Worm (Caenorhabditis elegans) whole organism, late embryonic: ENCODE data around the gene fbxb-58.

Source experiments
- C38D4.7 ChIP-seq: fragments of 200-800 bp; sonication (Bioruptor generic); optimal IDR thresholded peaks from 2 replicates; lab custom pipeline; 2018; ENCODE audit warnings: mild to moderate bottlenecking, missing genetic modification characterization, moderate library complexity, missing compliant biosample characterization
- F13H6.1 ChIP-seq: sonication (generic microtip); optimal IDR thresholded peaks from 2 replicates; lab custom pipeline; 2016; ENCODE audit warnings: missing genetic modification characterization, missing compliant biosample characterization
- Y22D7AL.16 ChIP-seq: sonication (generic microtip); optimal IDR thresholded peaks from 2 replicates; lab custom pipeline; 2016; ENCODE audit warnings: missing genetic modification characterization, missing compliant biosample characterization
- ahr-1 ChIP-seq: sonication (generic microtip); optimal IDR thresholded peaks from 2 replicates; lab custom pipeline; 2016; ENCODE audit warnings: missing genetic modification characterization, missing compliant biosample characterization
- ceh-14 ChIP-seq: sonication (generic microtip); optimal IDR thresholded peaks from 2 replicates; lab custom pipeline; 2016; ENCODE audit warnings: missing genotype, missing genetic modification characterization, missing compliant biosample characterization
- ceh-18 ChIP-seq: sonication (generic microtip); optimal IDR thresholded peaks from 2 replicates; lab custom pipeline; 2016; ENCODE audit warnings: missing genetic modification characterization, missing compliant biosample characterization
- ceh-2 ChIP-seq: sonication (generic microtip); optimal IDR thresholded peaks from 2 replicates; lab custom pipeline; 2016; ENCODE audit warnings: missing genotype, missing genetic modification characterization, missing compliant biosample characterization
- ceh-22 ChIP-seq: sonication (generic microtip); optimal IDR thresholded peaks from 2 replicates; lab custom pipeline; 2017; ENCODE audit warnings: missing biosample characterization, missing genetic modification characterization
- ceh-30 ChIP-seq: fragments of 150-350 bp; optimal IDR thresholded peaks from 2 replicates; lab custom pipeline; 2014; ENCODE audit warnings: missing biosample characterization, missing genetic modification characterization
- ceh-31 ChIP-seq: sonication (generic microtip); optimal IDR thresholded peaks from 2 replicates; lab custom pipeline; 2016; ENCODE audit warnings: missing genetic modification characterization, missing compliant biosample characterization
- ceh-45 ChIP-seq: fragments of 200-800 bp; sonication (Bioruptor generic); IDR thresholded peaks from 2 replicates; pipeline ENCODE4 v1.3.6; 2022; ENCODE audit warnings: missing genetic modification reagents, missing genetic modification characterization, missing compliant biosample characterization
- ceh-48 ChIP-seq: sonication (generic microtip); optimal IDR thresholded peaks from 2 replicates; lab custom pipeline; 2016; ENCODE audit warnings: missing genetic modification characterization, inconsistent platforms, missing compliant biosample characterization
- ceh-6 ChIP-seq: fragments of 200-800 bp; sonication (Bioruptor generic); optimal IDR thresholded peaks from 2 replicates; lab custom pipeline; 2018; ENCODE audit warnings: mild to moderate bottlenecking, missing genetic modification characterization, missing compliant biosample characterization
- che-1 ChIP-seq: sonication (generic microtip); optimal IDR thresholded peaks from 2 replicates; lab custom pipeline; 2016; ENCODE audit warnings: mild to moderate bottlenecking, missing genetic modification characterization, missing compliant biosample characterization
- dmd-4 ChIP-seq: sonication (generic microtip); optimal IDR thresholded peaks from 2 replicates; lab custom pipeline; 2016; ENCODE audit warnings: borderline replicate concordance, missing genetic modification characterization, missing compliant biosample characterization
- elt-4 ChIP-seq: sonication (generic microtip); optimal IDR thresholded peaks from 2 replicates; lab custom pipeline; 2016; ENCODE audit warnings: missing genetic modification characterization, missing compliant biosample characterization
- ets-4 ChIP-seq: sonication (generic microtip); optimal IDR thresholded peaks from 2 replicates; lab custom pipeline; 2016; ENCODE audit warnings: missing genetic modification characterization, missing compliant biosample characterization
- fax-1 ChIP-seq: sonication (generic microtip); optimal IDR thresholded peaks from 2 replicates; lab custom pipeline; 2016; ENCODE audit warnings: missing genotype, missing genetic modification characterization, missing compliant biosample characterization
- fkh-6 ChIP-seq: sonication (generic microtip); optimal IDR thresholded peaks from 2 replicates; lab custom pipeline; 2016; ENCODE audit warnings: missing genetic modification characterization, missing compliant biosample characterization
- hlh-13 ChIP-seq: fragments of 200-800 bp; sonication (Bioruptor generic); optimal IDR thresholded peaks from 2 replicates; lab custom pipeline; 2018; ENCODE audit warnings: mild to moderate bottlenecking, missing genetic modification characterization, missing compliant biosample characterization
- hlh-15 ChIP-seq: sonication (generic microtip); optimal IDR thresholded peaks from 2 replicates; lab custom pipeline; 2016; ENCODE audit warnings: missing genetic modification characterization, missing compliant biosample characterization
- hlh-6 ChIP-seq: sonication (generic microtip); optimal IDR thresholded peaks from 2 replicates; lab custom pipeline; 2016; ENCODE audit warnings: missing genotype, missing genetic modification characterization, missing compliant biosample characterization
- lim-6 ChIP-seq: sonication (generic microtip); optimal IDR thresholded peaks from 2 replicates; lab custom pipeline; 2016; ENCODE audit warnings: missing genetic modification characterization, missing compliant biosample characterization
- madf-2 ChIP-seq: sonication (generic microtip); optimal IDR thresholded peaks from 2 replicates; lab custom pipeline; 2017; ENCODE audit warnings: missing genetic modification characterization, missing compliant biosample characterization
- nfya-1 ChIP-seq: sonication (generic microtip); optimal IDR thresholded peaks from 2 replicates; lab custom pipeline; 2017; ENCODE audit warnings: missing genetic modification characterization, mild to moderate bottlenecking, missing compliant biosample characterization, antibody characterized with exemption, moderate library complexity
- nhr-11 ChIP-seq: fragments of 150-350 bp; optimal IDR thresholded peaks from 2 replicates; lab custom pipeline; 2014; ENCODE audit warnings: missing biosample characterization, missing genetic modification characterization
- nhr-232 ChIP-seq: sonication (generic microtip); optimal IDR thresholded peaks from 2 replicates; lab custom pipeline; 2016; ENCODE audit warnings: missing genetic modification characterization, missing compliant biosample characterization
- npax-4 ChIP-seq: sonication (generic microtip); optimal IDR thresholded peaks from 2 replicates; lab custom pipeline; 2016; ENCODE audit warnings: missing genetic modification characterization, missing compliant biosample characterization
- odd-2 ChIP-seq: sonication (generic microtip); optimal IDR thresholded peaks from 2 replicates; lab custom pipeline; 2017; ENCODE audit warnings: antibody characterized with exemption, mild to moderate bottlenecking, missing genetic modification characterization, missing compliant biosample characterization
- pat-9 ChIP-seq: fragments of 200-800 bp; sonication (Bioruptor generic); optimal IDR thresholded peaks from 2 replicates; lab custom pipeline; 2018; ENCODE audit warnings: mild to moderate bottlenecking, missing genetic modification characterization, moderate library complexity, missing compliant biosample characterization
- pha-4 ChIP-seq: fragments of 150-350 bp; optimal IDR thresholded peaks from 2 replicates; lab custom pipeline; 2018; ENCODE audit warnings: missing biosample characterization, missing genetic modification reagents, missing genetic modification characterization
- pros-1 ChIP-seq: fragments of 150-350 bp; optimal IDR thresholded peaks from 2 replicates; lab custom pipeline; 2014; ENCODE audit warnings: missing biosample characterization, missing genetic modification reagents, missing genetic modification characterization
- sox-2 ChIP-seq: fragments of 200-800 bp; sonication (Bioruptor generic); IDR thresholded peaks from 2 replicates; pipeline ENCODE4 v1.3.6; 2022; ENCODE audit warnings: missing genetic modification reagents, missing genetic modification characterization, missing compliant biosample characterization
- sox-4 ChIP-seq: sonication (generic microtip); optimal IDR thresholded peaks from 2 replicates; lab custom pipeline; 2017; ENCODE audit warnings: mild to moderate bottlenecking, missing genetic modification characterization, inconsistent platforms, missing compliant biosample characterization
- syd-9 ChIP-seq: sonication (generic microtip); optimal IDR thresholded peaks from 2 replicates; lab custom pipeline; 2016; ENCODE audit warnings: mild to moderate bottlenecking, missing genetic modification characterization, moderate library complexity, missing compliant biosample characterization
- tbx-2 ChIP-seq: sonication (generic microtip); optimal IDR thresholded peaks from 2 replicates; lab custom pipeline; 2016; ENCODE audit warnings: missing genetic modification characterization, missing compliant biosample characterization
- ttx-3 ChIP-seq: sonication (generic microtip); optimal IDR thresholded peaks from 2 replicates; lab custom pipeline; 2016; ENCODE audit warnings: missing genetic modification reagents, missing genetic modification characterization, missing compliant biosample characterization
- unc-3 ChIP-seq, 2 experiments: fragments of 200-800 bp in 1 of 2; sonication (Bioruptor generic) in 1 of 2; sonication (generic microtip) in 1 of 2; conservative IDR thresholded peaks in 1 of 2; optimal IDR thresholded peaks in 1 of 2; 2 replicates each; pipeline versions ENCODE4 v1.3.6 to Lab custom; 2016 to 2022; ENCODE audit warnings: missing compliant biosample characterization in 2 of 2, missing genetic modification characterization in 2 of 2, missing genetic modification reagents in 1 of 2
- unc-42 ChIP-seq: sonication (generic microtip); optimal IDR thresholded peaks from 2 replicates; lab custom pipeline; 2016; ENCODE audit warnings: missing genotype, missing genetic modification characterization, missing compliant biosample characterization
- unc-55 ChIP-seq: sonication (generic microtip); optimal IDR thresholded peaks from 2 replicates; lab custom pipeline; 2017; ENCODE audit warnings: missing biosample characterization, missing genetic modification reagents, missing genetic modification characterization
- zip-5 ChIP-seq: sonication (generic microtip); optimal IDR thresholded peaks from 2 replicates; lab custom pipeline; 2016; ENCODE audit warnings: missing genetic modification characterization, missing compliant biosample characterization
- ztf-16 ChIP-seq: sonication (generic microtip); optimal IDR thresholded peaks from 2 replicates; lab custom pipeline; 2017; ENCODE audit warnings: missing genetic modification characterization, missing compliant biosample characterization

The fbxb-58 gene

DNA sequence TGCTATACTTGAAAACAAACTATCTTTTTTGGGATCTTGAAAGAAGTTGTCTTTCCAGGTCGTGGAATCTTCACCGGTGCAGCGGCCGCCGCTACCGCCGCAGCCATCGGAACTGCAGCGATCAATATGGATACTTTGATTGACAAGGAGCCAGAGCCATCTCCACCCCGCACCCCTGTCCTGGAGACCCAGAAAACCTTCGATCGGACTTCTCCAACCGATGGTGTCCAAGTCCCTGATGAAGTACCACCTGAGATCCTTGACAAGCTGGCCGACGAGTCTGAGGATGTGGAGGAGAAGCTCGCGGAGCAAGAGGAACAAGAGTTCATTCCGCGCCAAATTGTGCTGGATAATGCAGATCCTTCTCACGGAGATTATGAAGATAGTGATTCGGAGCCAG is 14.1 kb upstream of the fbxb-58 start:
- TF ChIP-seq ceh-22 (tag; lab: Kevin White, UChicago): no peak

DNA sequence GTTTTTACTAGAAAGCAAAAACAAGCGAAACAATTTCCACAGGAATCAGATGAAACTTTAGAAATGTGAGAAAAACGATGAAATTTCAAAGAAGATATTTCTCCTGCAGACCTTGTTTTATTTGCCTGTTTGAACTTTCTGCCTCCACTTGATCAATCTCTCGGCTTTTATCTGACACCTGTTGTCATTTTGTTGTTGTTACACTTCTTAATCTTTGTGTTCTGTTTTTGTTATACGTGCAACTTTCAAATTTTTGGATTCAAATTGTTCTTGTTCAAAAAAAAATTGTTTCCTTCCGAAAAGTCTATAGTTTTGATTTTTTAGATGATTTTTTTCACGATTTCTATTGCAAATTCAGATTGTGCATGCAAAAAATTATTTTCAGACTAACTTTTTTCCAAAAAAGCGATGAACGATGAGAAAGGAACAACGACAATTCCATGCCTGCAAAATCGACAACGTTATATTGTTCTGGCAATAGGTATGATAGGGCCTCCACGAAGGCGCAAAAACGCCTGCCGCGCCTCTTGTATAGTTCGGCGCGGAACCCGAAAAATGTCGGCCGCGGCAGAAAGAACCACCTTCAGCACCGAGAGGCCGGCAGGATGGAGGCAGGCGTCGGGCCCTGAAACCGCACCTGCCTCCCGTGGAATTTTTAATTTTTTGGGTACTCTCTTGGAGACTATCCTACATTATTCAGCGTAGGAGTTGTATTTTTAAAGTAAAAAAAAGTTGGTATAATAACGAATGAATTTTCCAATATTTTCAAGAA is 7.1 kb upstream of the fbxb-58 start, which contains the start of gene H11E01.2:
H11E01.2 (plus strand) TSS at position 380 of the 772 bp plus-strand sequence.
- TF ChIP-seq C38D4.7 (GFP tag; lab: Kevin White, UChicago) (no peak), unc-3 (GFP tag; conservative IDR thresholded peaks at IDR 0.05; lab: Robert Waterston, UW) (no peak), unc-3 (tag; optimal IDR thresholded peaks at IDR 0.05; lab: Kevin White, UChicago) (no peak), unc-55 (GFP tag; lab: Kevin White, UChicago) (no peak), odd-2 (tag; lab: Kevin White, UChicago) (no peak), elt-4 (tag; lab: Kevin White, UChicago) (no peak), ceh-6 (GFP tag; lab: Kevin White, UChicago) (no peak), ztf-16 (tag; lab: Kevin White, UChicago) (no peak), ceh-30 (no peak), nhr-232 (tag; lab: Kevin White, UChicago) (no peak), npax-4 (tag; lab: Kevin White, UChicago) (no peak), hlh-6 (no peak), syd-9 (tag; lab: Kevin White, UChicago) (no peak), pat-9 (tag; lab: Kevin White, UChicago) (no peak), fkh-6 (no peak), ceh-45 (GFP tag; lab: Robert Waterston, UW) (no peak)

DNA sequence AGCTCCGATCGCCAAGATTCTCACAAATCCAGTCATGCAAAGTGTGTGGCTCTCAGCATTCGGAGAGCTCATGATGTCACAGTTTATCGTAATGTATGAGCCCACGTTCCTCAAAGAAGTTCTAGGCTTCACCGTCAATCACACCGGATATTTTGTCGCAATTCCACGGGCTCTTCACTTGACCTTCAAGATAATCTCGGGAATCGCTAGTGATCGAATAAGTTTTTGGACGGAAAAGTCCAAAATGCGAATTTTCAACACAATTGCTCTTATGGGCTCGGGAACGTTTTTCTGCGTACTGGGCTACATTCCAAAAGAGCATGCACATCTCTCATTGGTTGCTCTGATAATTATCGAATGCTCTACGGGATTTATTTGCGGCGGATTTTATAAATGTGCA is 4.9 kb upstream of the fbxb-58 start:
- no peak for TF ChIP-seq che-1 (tag; lab: Kevin White, UChicago)
- no peak for TF ChIP-seq ceh-2 (tag; lab: Kevin White, UChicago)
- no peak for TF ChIP-seq nfya-1 (tag; lab: Kevin White, UChicago)
- no peak for TF ChIP-seq hlh-6
- no peak for TF ChIP-seq sox-4 (tag; lab: Kevin White, UChicago)
- TF ChIP-seq ceh-45 (GFP tag; lab: Robert Waterston, UW): no peak
- no peak for TF ChIP-seq hlh-15 (tag; lab: Kevin White, UChicago)
- no peak for TF ChIP-seq dmd-4 (tag; lab: Kevin White, UChicago)
- no peak for TF ChIP-seq fkh-6
- no peak for TF ChIP-seq ztf-16 (tag; lab: Kevin White, UChicago)
- TF ChIP-seq ceh-6 (GFP tag; lab: Kevin White, UChicago): no peak
- TF ChIP-seq hlh-13 (GFP tag; lab: Kevin White, UChicago): no peak
- TF ChIP-seq pros-1 (tag; lab: Kevin White, UChicago): no peak

DNA sequence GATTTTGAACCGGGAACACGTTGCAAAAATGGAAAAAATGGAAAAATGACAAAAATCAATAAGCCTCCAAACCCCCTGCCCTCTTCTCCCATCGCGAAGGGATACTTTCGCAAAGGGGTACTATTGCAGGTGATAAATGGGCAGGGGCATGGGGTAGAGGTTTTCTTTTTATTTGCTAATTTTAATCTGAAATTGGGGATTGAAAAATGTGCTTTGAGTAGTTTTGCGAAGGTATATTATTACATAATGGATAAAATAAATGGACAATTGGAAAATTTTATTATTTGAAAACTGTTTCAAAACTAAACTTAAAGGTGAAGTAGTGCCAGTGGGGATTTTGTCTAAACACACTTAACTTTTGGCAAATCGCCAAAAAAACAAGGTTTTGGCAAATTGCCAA is 924 bp upstream of the fbxb-58 start:
- TF ChIP-seq unc-42 (tag; lab: Kevin White, UChicago): peak; percentile 84
- TF ChIP-seq odd-2 (tag; lab: Kevin White, UChicago): no peak
- TF ChIP-seq ceh-18 (tag; lab: Kevin White, UChicago): peak; percentile 97
- TF ChIP-seq tbx-2 (tag; lab: Kevin White, UChicago): peak; percentile 85
- peak; percentile 93 for TF ChIP-seq nfya-1 (tag; lab: Kevin White, UChicago)
- TF ChIP-seq pha-4 (tag; lab: Kevin White, UChicago): no peak
- no peak for TF ChIP-seq C38D4.7 (GFP tag; lab: Kevin White, UChicago)
- TF ChIP-seq che-1 (tag; lab: Kevin White, UChicago): peak; percentile 31
- no peak for TF ChIP-seq Y22D7AL.16 (tag; lab: Kevin White, UChicago)
- TF ChIP-seq madf-2 (tag; lab: Kevin White, UChicago): peak; percentile 55
- TF ChIP-seq ceh-48 (tag; lab: Kevin White, UChicago): peak; percentile 94
- peak; percentile 16 for TF ChIP-seq pat-9 (tag; lab: Kevin White, UChicago)
- peak; percentile 87 for TF ChIP-seq ceh-31 (tag; lab: Kevin White, UChicago)
- TF ChIP-seq unc-3 (GFP tag; conservative IDR thresholded peaks at IDR 0.05; lab: Robert Waterston, UW): 0 out of 2 replicates have a peak, but pooled peaks have one; percentile 46
- peak; percentile 55 for TF ChIP-seq unc-3 (tag; optimal IDR thresholded peaks at IDR 0.05; lab: Kevin White, UChicago)
- TF ChIP-seq dmd-4 (tag; lab: Kevin White, UChicago): peak; percentile 17
- peak; percentile 13 for TF ChIP-seq zip-5 (tag; lab: Kevin White, UChicago)
- TF ChIP-seq ceh-6 (GFP tag; lab: Kevin White, UChicago): no peak
- peak; percentile 59; the same call in 1 of the 2 replicates for TF ChIP-seq sox-2 (GFP tag; lab: Robert Waterston, UW)
- peak; percentile 32 for TF ChIP-seq hlh-15 (tag; lab: Kevin White, UChicago)
- no peak for TF ChIP-seq nhr-11 (tag; lab: Kevin White, UChicago)
- TF ChIP-seq F13H6.1 (tag; lab: Kevin White, UChicago): peak; percentile 22
- TF ChIP-seq fkh-6: peak; percentile 17
- TF ChIP-seq hlh-6: peak; percentile 7
- TF ChIP-seq ceh-2 (tag; lab: Kevin White, UChicago): peak; percentile 50
- TF ChIP-seq ahr-1 (tag; lab: Kevin White, UChicago): peak; percentile 54
- peak; percentile 33 for TF ChIP-seq fax-1 (tag; lab: Kevin White, UChicago)
- TF ChIP-seq unc-55 (GFP tag; lab: Kevin White, UChicago): no peak
- peak; percentile 45 for TF ChIP-seq ets-4 (tag; lab: Kevin White, UChicago)
- peak; percentile 81 for TF ChIP-seq ceh-14 (tag; lab: Kevin White, UChicago)
- peak; percentile 62 for TF ChIP-seq ttx-3 (tag; lab: Kevin White, UChicago)
- TF ChIP-seq lim-6 (tag; lab: Kevin White, UChicago): no peak
